Fruit fly (Drosophila melanogaster): ENCODE results near the gene CG3402.

Gene CG3402

dm6 chr3L:611639-612611 lies 40.8 kb downstream of the CG3402 start (continued):
- TF ChIP-seq CG17359 (tag; optimal IDR thresholded peaks at IDR 0.05) (peak; percentile 68), CG3995 (GFP tag; optimal IDR thresholded peaks at IDR 0.05) (peak; percentile 43), CG9876 (GFP tag; optimal IDR thresholded peaks at IDR 0.05) (no peak), lab (GFP tag; optimal IDR thresholded peaks at IDR 0.05) (peak; percentile 89), CG11696 (GFP tag; IDR thresholded peaks at IDR 0.05) (no peak), CG42726 (GFP tag; IDR thresholded peaks at IDR 0.05; ENCODE audit: partially characterized antibody) (0 out of 2 replicates have a peak, but pooled peaks have one; percentile 39), Dll (GFP tag; IDR thresholded peaks at IDR 0.05; ENCODE audit: partially characterized antibody) (no peak), CG16815 (GFP tag; optimal IDR thresholded peaks at IDR 0.05) (peak; percentile 42), HLHmδ (GFP tag; optimal IDR thresholded peaks at IDR 0.05) (peak; percentile 54), ssp (GFP tag; IDR thresholded peaks at IDR 0.05) (peak; percentile 52), ATbp (GFP tag; optimal IDR thresholded peaks at IDR 0.05) (peak; percentile 59), CG12942 (GFP tag; optimal IDR thresholded peaks at IDR 0.05) (peak; percentile 43), sr (GFP tag; IDR thresholded peaks at IDR 0.05) (peak; percentile 47; the same call in 1 of the 3 replicates), Ets97D (GFP tag; optimal IDR thresholded peaks at IDR 0.05) (peak; percentile 91), Six4 (GFP tag; optimal IDR thresholded peaks at IDR 0.05) (peak; percentile 27), Rfx (GFP tag; IDR thresholded peaks at IDR 0.05) (peak; percentile 91), Ptx1 (GFP tag; IDR thresholded peaks at IDR 0.05) (peak; percentile 60; the same call in 1 of the 2 replicates), Dek (tag; optimal IDR thresholded peaks at IDR 0.05) (peak; percentile 51), nerfin-2 (GFP tag; IDR thresholded peaks at IDR 0.05; ENCODE audit: partially characterized antibody) (no peak), H15 (GFP tag; IDR thresholded peaks at IDR 0.05) (peak; percentile 61; the same call in 2 of the 3 replicates), crp (GFP tag; optimal IDR thresholded peaks at IDR 0.05) (peak in 1 of 2 experiments; percentile 24), ERR (GFP tag; optimal IDR thresholded peaks at IDR 0.05) (peak; percentile 11), CG11093 (GFP tag; IDR thresholded peaks at IDR 0.05) (peak; percentile 78), CG10274 (GFP tag; optimal IDR thresholded peaks at IDR 0.05) (peak; percentile 61), CG7786 (GFP tag; optimal IDR thresholded peaks at IDR 0.05) (peak; percentile 39), Antp (GFP tag; optimal IDR thresholded peaks at IDR 0.05) (peak; percentile 72), ara (GFP tag; IDR thresholded peaks at IDR 0.05) (0 out of 2 replicates have a peak, but pooled peaks have one; percentile 57), sug (tag; optimal IDR thresholded peaks at IDR 0.05) (peak; percentile 72), inv (GFP tag; IDR thresholded peaks at IDR 0.05; ENCODE audit: partially characterized antibody) (no peak), Hand (GFP tag; optimal IDR thresholded peaks at IDR 0.05) (peak; percentile 23), mirr (GFP tag; optimal IDR thresholded peaks at IDR 0.05) (peak; percentile 83), Nf-YB (GFP tag; optimal IDR thresholded peaks at IDR 0.05) (peak; percentile 32), CG32772 (GFP tag; IDR thresholded peaks at IDR 0.05) (peak; percentile 79), CG13123 (GFP tag; optimal IDR thresholded peaks at IDR 0.05) (no peak), bigmax (GFP tag; optimal IDR thresholded peaks at IDR 0.05) (no peak), CG4282 (GFP tag; optimal IDR thresholded peaks at IDR 0.05) (peak; percentile 43), CG6254 (GFP tag; optimal IDR thresholded peaks at IDR 0.05) (no peak), CG4328 (GFP tag; optimal IDR thresholded peaks at IDR 0.05) (peak; percentile 89), cwo (GFP tag; optimal IDR thresholded peaks at IDR 0.05) (peak; percentile 51), CG8281 (tag; optimal IDR thresholded peaks at IDR 0.05) (peak; percentile 36), CG8290 (GFP tag; optimal IDR thresholded peaks at IDR 0.05) (no peak), CG8290 (tag; optimal IDR thresholded peaks at IDR 0.05) (peak; percentile 55 to 96), Hr51 (GFP tag; optimal IDR thresholded peaks at IDR 0.05) (peak; percentile 51 to 76), da (GFP tag; optimal IDR thresholded peaks at IDR 0.05) (peak; percentile 41), CG3065 (GFP tag; optimal IDR thresholded peaks at IDR 0.05) (no peak), prd (optimal IDR thresholded peaks at IDR 0.05) (no peak), prd (GFP tag; IDR thresholded peaks at IDR 0.05) (peak; percentile 75)

Data from whole organism, embryonic.